Fruit fly (Drosophila melanogaster): ENCODE data around the gene Pex7.

DNA sequence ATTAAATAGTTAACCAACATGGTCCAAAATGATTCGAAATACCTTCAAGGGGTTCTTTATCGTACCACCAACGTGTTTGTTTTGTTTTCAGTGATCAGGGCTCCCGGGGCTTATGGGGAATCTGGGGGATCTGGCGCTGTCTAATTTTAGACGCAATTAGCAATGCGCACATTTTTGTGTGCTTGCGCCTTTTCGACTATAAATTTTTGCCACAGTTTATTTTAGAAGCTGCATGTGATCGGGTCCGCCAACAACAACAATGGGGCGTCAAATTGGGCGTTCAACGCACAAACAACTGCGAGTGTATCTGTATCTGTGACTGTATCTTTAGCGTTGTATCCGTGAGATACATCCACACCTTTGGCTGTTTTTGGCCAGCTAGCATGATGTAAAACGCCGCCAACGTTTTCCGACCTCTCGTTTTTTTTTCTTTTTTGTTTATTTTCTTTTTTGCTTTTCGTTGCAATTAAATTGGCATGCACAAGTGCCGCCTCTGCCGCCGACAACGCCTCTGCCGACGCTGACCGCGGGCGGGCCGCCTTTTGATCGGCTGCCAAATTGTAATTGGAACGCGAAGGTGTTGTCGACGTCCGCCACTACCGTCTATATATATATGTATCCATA, 26.5 kb downstream of the Pex7 start:
- TF ChIP-seq usp (GFP tag; optimal IDR thresholded peaks at IDR 0.05), result no peak
- no peak for TF ChIP-seq Dll (optimal IDR thresholded peaks at IDR 0.05)
